Worm (Caenorhabditis elegans) whole organism, young adult: ENCODE data around the gene tric-1B.2.

Source experiments
- T07F8.4 ChIP-seq: sonication (generic microtip); optimal IDR thresholded peaks from 2 replicates; lab custom pipeline; 2016; ENCODE audit warnings: mild to moderate bottlenecking, missing genetic modification characterization, moderate library complexity, missing compliant biosample characterization
- snpc-1.1 ChIP-seq: sonication (generic microtip); optimal IDR thresholded peaks from 2 replicates; lab custom pipeline; 2017; ENCODE audit warnings: missing genetic modification characterization, mild to moderate bottlenecking, missing compliant biosample characterization, antibody characterized with exemption, moderate library complexity, missing genotype, missing genetic modification reagents; ENCODE audit not compliant: insufficient read depth

ce11 chrII:12264847-12265246 is 14.3 kb downstream of the tric-1B.2 start:
- TF ChIP-seq snpc-1.1 (tag; lab: Kevin White, UChicago) (no peak), T07F8.4 (tag; lab: Kevin White, UChicago) (no peak)
